Worm (Caenorhabditis elegans) whole organism, L1 larva: ENCODE measurements around the gene F17C8.6.

Experiments
- C04F5.9 ChIP-seq: sonication (generic microtip); optimal IDR thresholded peaks from 2 replicates; lab custom pipeline; 2016; ENCODE audit warnings: missing genetic modification characterization, missing compliant biosample characterization
- C16A3.4 ChIP-seq: fragments of 150-350 bp; optimal IDR thresholded peaks from 2 replicates; lab custom pipeline; 2014; ENCODE audit warnings: missing biosample characterization, missing genetic modification characterization
- aha-1 ChIP-seq: fragments of 150-350 bp; optimal IDR thresholded peaks from 2 replicates; lab custom pipeline; 2014; ENCODE audit warnings: missing biosample characterization, missing genetic modification characterization
- ama-1 ChIP-seq: fragments of 150-350 bp; optimal IDR thresholded peaks from 2 replicates; lab custom pipeline; 2014
- ceh-63 ChIP-seq: fragments of 200-800 bp; sonication (Bioruptor generic); optimal IDR thresholded peaks from 2 replicates; lab custom pipeline; 2018; ENCODE audit warnings: mild to moderate bottlenecking, missing genetic modification characterization, missing compliant biosample characterization
- ceh-8 ChIP-seq: fragments of 200-800 bp; sonication (Bioruptor generic); optimal IDR thresholded peaks from 2 replicates; lab custom pipeline; 2018; ENCODE audit warnings: mild to moderate bottlenecking, missing genetic modification characterization, moderate library complexity, missing compliant biosample characterization
- ces-1 ChIP-seq: fragments of 150-350 bp; optimal IDR thresholded peaks from 2 replicates; lab custom pipeline; 2014; ENCODE audit warnings: missing biosample characterization, missing genetic modification reagents, missing genetic modification characterization
- dsc-1 ChIP-seq: sonication (generic microtip); optimal IDR thresholded peaks from 2 replicates; lab custom pipeline; 2016; ENCODE audit warnings: mild to moderate bottlenecking, missing genetic modification characterization, missing compliant biosample characterization
- efl-1 ChIP-seq, 4 experiments: fragments of 150-350 bp; optimal IDR thresholded peaks in 3 of 4; peaks in 1 of 4; 1 replicate in 1 of 4; 2 replicates in 3 of 4; lab custom pipeline; 2014; ENCODE audit warnings: missing biosample characterization in 2 of 4, missing genetic modification characterization in 2 of 4, missing genetic modification reagents in 2 of 4
- elt-2 ChIP-seq: sonication (generic microtip); optimal IDR thresholded peaks from 2 replicates; lab custom pipeline; 2016; ENCODE audit warnings: missing genetic modification characterization, mild to moderate bottlenecking, inconsistent platforms, missing compliant biosample characterization, missing genetic modification reagents
- elt-3 ChIP-seq, 6 experiments: fragments of 150-350 bp in 1 of 6; sonication (generic microtip); optimal IDR thresholded peaks; 2 replicates each; lab custom pipeline; 2017 to 2018; ENCODE audit warnings: missing biosample characterization in 6 of 6, missing genetic modification characterization in 6 of 6, inconsistent platforms in 1 of 6
- fkh-4 ChIP-seq: sonication (generic microtip); optimal IDR thresholded peaks from 2 replicates; lab custom pipeline; 2016; ENCODE audit warnings: missing compliant biosample characterization, missing genetic modification characterization, borderline replicate concordance
- fos-1 ChIP-seq: fragments of 150-350 bp; optimal IDR thresholded peaks from 2 replicates; lab custom pipeline; 2014; ENCODE audit warnings: missing biosample characterization, missing genetic modification characterization
- hlh-17 ChIP-seq: fragments of 200-800 bp; sonication (Bioruptor generic); optimal IDR thresholded peaks from 2 replicates; lab custom pipeline; 2018; ENCODE audit warnings: missing genetic modification characterization, mild to moderate bottlenecking, missing compliant biosample characterization, moderate library complexity, borderline replicate concordance
- hpl-2 ChIP-seq: fragments of 150-350 bp; optimal IDR thresholded peaks from 2 replicates; lab custom pipeline; 2014; ENCODE audit warnings: missing biosample characterization, missing genetic modification reagents, missing genetic modification characterization
- irx-1 ChIP-seq: sonication (generic microtip); optimal IDR thresholded peaks from 2 replicates; lab custom pipeline; 2016; ENCODE audit warnings: missing genetic modification characterization, missing compliant biosample characterization
- isw-1 ChIP-seq: fragments of 200-800 bp; sonication (Bioruptor generic); IDR thresholded peaks from 2 replicates; pipeline ENCODE4 v1.3.6; 2022; ENCODE audit warnings: missing genetic modification characterization, missing compliant biosample characterization
- lin-13 ChIP-seq: fragments of 150-350 bp; optimal IDR thresholded peaks from 2 replicates; lab custom pipeline; 2014; ENCODE audit warnings: missing biosample characterization, missing genetic modification reagents, missing genetic modification characterization
- lin-15B ChIP-seq: fragments of 150-350 bp; sonication (generic microtip); optimal IDR thresholded peaks from 3 replicates; lab custom pipeline; 2014; ENCODE audit warnings: missing biosample characterization, missing genetic modification characterization
- lir-3 ChIP-seq: sonication (generic microtip); optimal IDR thresholded peaks from 2 replicates; lab custom pipeline; 2016; ENCODE audit warnings: mild to moderate bottlenecking, missing genetic modification characterization, moderate library complexity, missing compliant biosample characterization; ENCODE audit not compliant: poor library complexity
- mdl-1 ChIP-seq, 2 experiments: fragments of 150-350 bp; optimal IDR thresholded peaks; 2 replicates each; lab custom pipeline; 2014 to 2017; ENCODE audit warnings: missing biosample characterization in 2 of 2, missing genetic modification characterization in 2 of 2, inconsistent platforms in 1 of 2
- nhr-11 ChIP-seq: fragments of 150-350 bp; optimal IDR thresholded peaks from 2 replicates; lab custom pipeline; 2014; ENCODE audit warnings: missing biosample characterization, missing genetic modification characterization
- nhr-12 ChIP-seq: sonication (generic microtip); optimal IDR thresholded peaks from 2 replicates; lab custom pipeline; 2017; ENCODE audit warnings: missing biosample characterization, missing genetic modification characterization
- nhr-19 ChIP-seq: fragments of 200-800 bp; sonication (Bioruptor generic); conservative IDR thresholded peaks from 2 replicates; pipeline ENCODE4 v1.3.6; 2022; ENCODE audit warnings: missing genetic modification characterization, missing compliant biosample characterization
- nhr-20 ChIP-seq: sonication (generic microtip); optimal IDR thresholded peaks from 2 replicates; lab custom pipeline; 2016; ENCODE audit warnings: mild to moderate bottlenecking, missing genetic modification characterization, missing compliant biosample characterization
- nhr-237 ChIP-seq: fragments of 150-350 bp; optimal IDR thresholded peaks from 2 replicates; lab custom pipeline; 2014; ENCODE audit warnings: missing biosample characterization, missing genetic modification characterization
- nhr-28 ChIP-seq: fragments of 150-350 bp; optimal IDR thresholded peaks from 2 replicates; lab custom pipeline; 2014; ENCODE audit warnings: missing biosample characterization, missing genetic modification characterization
- nhr-84 ChIP-seq: sonication (generic microtip); optimal IDR thresholded peaks from 2 replicates; lab custom pipeline; 2017; ENCODE audit warnings: missing biosample characterization, missing genetic modification characterization
- skn-1 ChIP-seq: fragments of 150-350 bp; optimal IDR thresholded peaks from 2 replicates; lab custom pipeline; 2014; ENCODE audit warnings: missing biosample characterization, missing genetic modification characterization
- snpc-4 ChIP-seq: fragments of 150-350 bp; optimal IDR thresholded peaks from 2 replicates; lab custom pipeline; 2014; ENCODE audit warnings: missing biosample characterization, missing genetic modification characterization
- sptf-1 ChIP-seq: fragments of 150-350 bp; optimal IDR thresholded peaks from 2 replicates; lab custom pipeline; 2014; ENCODE audit warnings: missing biosample characterization, missing genetic modification characterization
- sup-37 ChIP-seq: fragments of 200-800 bp; sonication (Bioruptor generic); optimal IDR thresholded peaks from 2 replicates; lab custom pipeline; 2018; ENCODE audit warnings: mild to moderate bottlenecking, missing genetic modification characterization, missing compliant biosample characterization
- swsn-7 ChIP-seq: sonication (generic microtip); optimal IDR thresholded peaks from 2 replicates; lab custom pipeline; 2016; ENCODE audit warnings: missing genetic modification characterization, missing compliant biosample characterization
- tlp-1 ChIP-seq: fragments of 150-350 bp; optimal IDR thresholded peaks from 2 replicates; lab custom pipeline; 2014; ENCODE audit warnings: missing biosample characterization, missing genetic modification characterization
- unc-130 ChIP-seq: fragments of 150-350 bp; optimal IDR thresholded peaks from 2 replicates; lab custom pipeline; 2017; ENCODE audit warnings: missing biosample characterization, missing genetic modification characterization, inconsistent platforms
- unc-30 ChIP-seq: sonication (generic microtip); optimal IDR thresholded peaks from 2 replicates; lab custom pipeline; 2017; ENCODE audit warnings: missing biosample characterization, missing genetic modification characterization
- unc-62 ChIP-seq: fragments of 150-350 bp; optimal IDR thresholded peaks from 2 replicates; lab custom pipeline; 2014; ENCODE audit warnings: missing biosample characterization, missing genetic modification reagents, missing genetic modification characterization
- unc-98 ChIP-seq: fragments of 200-800 bp; sonication (Bioruptor generic); IDR thresholded peaks from 2 replicates; pipeline ENCODE4 v1.3.6; 2022; ENCODE audit warnings: missing genetic modification characterization, missing compliant biosample characterization
- vab-15 ChIP-seq: sonication (generic microtip); optimal IDR thresholded peaks from 2 replicates; lab custom pipeline; 2017; ENCODE audit warnings: missing genotype, mild to moderate bottlenecking, missing genetic modification characterization, missing compliant biosample characterization
- xbp-1 ChIP-seq: sonication (generic microtip); optimal IDR thresholded peaks from 2 replicates; lab custom pipeline; 2016; ENCODE audit warnings: missing genetic modification characterization, missing compliant biosample characterization
- zag-1 ChIP-seq: fragments of 150-350 bp; optimal IDR thresholded peaks from 2 replicates; lab custom pipeline; 2014; ENCODE audit warnings: missing biosample characterization, missing genetic modification characterization
- ztf-11 ChIP-seq, 2 experiments: sonication (generic microtip); optimal IDR thresholded peaks; 2 replicates each; lab custom pipeline; 2016 to 2017; ENCODE audit warnings: missing genetic modification characterization in 2 of 2, missing biosample characterization in 1 of 2, missing compliant biosample characterization in 1 of 2
- ztf-4 ChIP-seq: fragments of 150-350 bp; optimal IDR thresholded peaks from 2 replicates; lab custom pipeline; 2014; ENCODE audit warnings: missing biosample characterization, missing genetic modification characterization

The F17C8.6 gene

ce11 chrIII:4765474-4765873 is 19.6 kb upstream of the F17C8.6 start, which contains the start of gene B0393.5:
TSS of gene B0393.5 (plus strand) at chrIII:4765774.
- TF ChIP-seq sptf-1 (tag; lab: Kevin White, UChicago) (no peak), elt-2 (tag; lab: Kevin White, UChicago) (no peak), zag-1 (tag; lab: Kevin White, UChicago) (no peak), ztf-11 (tag; optimal IDR thresholded peaks at IDR 0.05; lab: Kevin White, UChicago) (no peak), lin-13 (GFP tag; lab: Kevin White, UChicago) (no peak), nhr-84 (no peak), isw-1 (GFP tag; lab: Robert Waterston, UW) (no peak), ceh-8 (GFP tag; lab: Kevin White, UChicago) (no peak), ces-1 (GFP tag; lab: Kevin White, UChicago) (no peak), fos-1 (tag; lab: Kevin White, UChicago) (no peak), nhr-237 (tag; lab: Kevin White, UChicago) (no peak)

ce11 chrIII:4763509-4763908 is 17.7 kb upstream of the F17C8.6 start, which contains the start of gene B0393.4:
TSS of gene B0393.4 (minus strand) at chrIII:4763609.
- no peak for TF ChIP-seq efl-1 (optimal IDR thresholded peaks at IDR 0.05; lab: Kevin White, UChicago)
- peak in 1 of 2 experiments; percentile 36 for TF ChIP-seq efl-1 (GFP tag; optimal IDR thresholded peaks at IDR 0.05 in 1 of 2; lab: Kevin White, UChicago)
- TF ChIP-seq skn-1 (tag; lab: Kevin White, UChicago), result no peak
- TF ChIP-seq, all 84 proteins: peak for 1

DNA sequence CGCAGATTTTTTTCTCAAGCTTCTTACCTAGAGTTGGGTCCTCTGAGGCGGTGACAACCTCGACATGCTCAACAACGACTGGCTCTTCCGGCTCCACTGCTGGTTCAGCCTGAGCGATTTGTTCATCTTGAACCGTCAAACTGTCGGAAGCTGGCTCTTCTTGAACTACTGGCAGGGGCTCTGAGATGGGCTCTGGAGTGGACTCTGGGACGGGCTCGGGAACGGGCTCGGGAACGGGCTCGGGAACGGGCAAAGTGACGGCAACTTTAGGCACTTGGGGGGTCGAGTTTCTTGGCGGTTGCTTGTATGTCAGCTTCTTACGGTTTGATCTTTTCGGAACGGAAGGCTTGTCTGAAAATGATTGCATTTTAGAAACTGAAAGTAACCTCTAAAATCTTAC is 17.0 kb upstream of the F17C8.6 start:
- TF ChIP-seq C16A3.4 (tag; lab: Kevin White, UChicago) (no peak), tlp-1 (tag; lab: Kevin White, UChicago) (no peak), elt-2 (tag; lab: Kevin White, UChicago) (no peak), irx-1 (tag; lab: Kevin White, UChicago) (no peak), efl-1 (optimal IDR thresholded peaks at IDR 0.05; lab: Kevin White, UChicago) (no peak), efl-1 (GFP tag; optimal IDR thresholded peaks at IDR 0.05 in 1 of 2; lab: Kevin White, UChicago) (peak in 1 of 2 experiments; percentile 25), unc-130 (tag; lab: Kevin White, UChicago) (no peak), isw-1 (GFP tag; lab: Robert Waterston, UW) (no peak), lin-15B (no peak), nhr-28 (tag; lab: Kevin White, UChicago) (no peak)

DNA sequence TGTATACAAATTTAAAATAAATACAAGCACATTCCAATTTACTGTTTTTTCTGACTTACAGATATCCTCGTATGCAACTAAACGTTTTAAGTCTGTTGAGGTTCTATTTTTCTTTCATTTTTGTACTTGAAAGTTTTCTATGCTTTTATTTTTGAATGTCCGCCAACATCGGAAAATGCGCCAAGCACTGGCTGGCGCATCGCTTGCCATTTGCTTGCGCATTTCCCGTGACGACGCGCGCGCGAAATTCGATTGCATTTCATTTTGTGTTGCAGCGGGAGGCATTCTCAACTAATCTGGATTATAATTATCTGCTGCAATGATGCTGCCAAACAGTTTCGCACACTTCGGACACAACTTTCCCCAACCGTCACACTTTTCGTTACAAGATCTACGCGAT is 11.1 kb upstream of the F17C8.6 start, which contains the start of gene fbxl-2:
fbxl-2 (plus strand) TSS at position 278 of the 400 bp plus-strand sequence.
- peak; percentile 87 for TF ChIP-seq fos-1 (tag; lab: Kevin White, UChicago)
- peak; percentile 91 for TF ChIP-seq ztf-4
- no peak for TF ChIP-seq nhr-84
- no peak for TF ChIP-seq hlh-17 (GFP tag; lab: Kevin White, UChicago)
- TF ChIP-seq tlp-1 (tag; lab: Kevin White, UChicago), result no peak
- TF ChIP-seq elt-3 (tag; optimal IDR thresholded peaks at IDR 0.05; lab: Kevin White, UChicago), result peak in 5 of 6 experiments; percentile 55 to 96 (median 88)
- peak; percentile 73 for TF ChIP-seq unc-98 (GFP tag; lab: Robert Waterston, UW)
- TF ChIP-seq nhr-19 (GFP tag; lab: Robert Waterston, UW), result peak; percentile 98
- TF ChIP-seq nhr-20 (tag; lab: Kevin White, UChicago), result peak; percentile 95
- TF ChIP-seq lin-15B, result peak; percentile 98
- TF ChIP-seq sptf-1 (tag; lab: Kevin White, UChicago), result no peak
- peak; percentile 85 for TF ChIP-seq nhr-11
- TF ChIP-seq aha-1, result peak; percentile 47
- TF ChIP-seq fkh-4 (tag; lab: Kevin White, UChicago), result peak; percentile 73
- TF ChIP-seq nhr-237 (tag; lab: Kevin White, UChicago), result peak; percentile 90
- no peak for TF ChIP-seq unc-30 (tag; lab: Kevin White, UChicago)
- peak; percentile 95 for TF ChIP-seq dsc-1
- TF ChIP-seq snpc-4 (tag; lab: Kevin White, UChicago), result peak; percentile 83
- peak in 1 of 2 experiments; percentile 88 for TF ChIP-seq ztf-11 (tag; optimal IDR thresholded peaks at IDR 0.05; lab: Kevin White, UChicago)
- TF ChIP-seq unc-62, result peak; percentile 56
- peak in 1 of 2 experiments; percentile 79 for TF ChIP-seq mdl-1 (tag; optimal IDR thresholded peaks at IDR 0.05; lab: Kevin White, UChicago)
- peak; percentile 92 for TF ChIP-seq sup-37 (GFP tag; lab: Kevin White, UChicago)
- TF ChIP-seq lin-13 (GFP tag; lab: Kevin White, UChicago), result peak; percentile 96
- TF ChIP-seq ceh-63 (GFP tag; lab: Kevin White, UChicago), result peak; percentile 44
- TF ChIP-seq C04F5.9 (tag; lab: Kevin White, UChicago), result peak; percentile 99
- peak; percentile 92 to 100 for TF ChIP-seq efl-1 (optimal IDR thresholded peaks at IDR 0.05; lab: Kevin White, UChicago)
- peak; percentile 99 to 100 for TF ChIP-seq efl-1 (GFP tag; optimal IDR thresholded peaks at IDR 0.05 in 1 of 2; lab: Kevin White, UChicago)
- peak; percentile 95 for TF ChIP-seq swsn-7 (tag; lab: Kevin White, UChicago)
- TF ChIP-seq hpl-2, result peak; percentile 30
- no peak for TF ChIP-seq vab-15 (tag; lab: Kevin White, UChicago)
- TF ChIP-seq isw-1 (GFP tag; lab: Robert Waterston, UW), result peak; percentile 97
- peak; percentile 96 for TF ChIP-seq skn-1 (tag; lab: Kevin White, UChicago)
- peak; percentile 97 for TF ChIP-seq xbp-1 (tag; lab: Kevin White, UChicago)
- TF ChIP-seq nhr-12 (tag; lab: Kevin White, UChicago), result peak; percentile 3
- TF ChIP-seq lir-3 (tag; lab: Kevin White, UChicago), result peak; percentile 82
- TF ChIP-seq ama-1 (lab: Kevin White, UChicago), result no peak
